Worm (Caenorhabditis elegans) whole organism, midembryonic: ENCODE measurements around the gene grsp-2.

Experiments used
- T22C8.4 ChIP-seq: fragments of 200-800 bp; sonication (Bioruptor generic); IDR thresholded peaks from 2 replicates; pipeline ENCODE4 v1.3.6; 2022; ENCODE audit warnings: missing genetic modification characterization, missing compliant biosample characterization
- cog-1 ChIP-seq: sonication (generic microtip); optimal IDR thresholded peaks from 2 replicates; lab custom pipeline; 2016; ENCODE audit warnings: missing genetic modification characterization, missing compliant biosample characterization
- flt-1 ChIP-seq: fragments of 200-800 bp; sonication (Bioruptor generic); IDR thresholded peaks from 2 replicates; pipeline ENCODE4 v1.3.6; 2022; ENCODE audit warnings: missing genetic modification characterization, missing compliant biosample characterization
- klf-2 ChIP-seq: fragments of 200-800 bp; sonication (Bioruptor generic); conservative IDR thresholded peaks from 2 replicates; pipeline ENCODE4 v1.3.6; 2022; ENCODE audit warnings: missing genetic modification reagents, missing genetic modification characterization, missing compliant biosample characterization
- med-1 ChIP-seq: sonication (generic microtip); optimal IDR thresholded peaks from 2 replicates; lab custom pipeline; 2017; ENCODE audit warnings: missing genetic modification characterization, mild to moderate bottlenecking, missing compliant biosample characterization, antibody characterized with exemption, missing genetic modification reagents; ENCODE audit not compliant: insufficient read depth
- ref-1 ChIP-seq: fragments of 200-800 bp; sonication (Bioruptor generic); conservative IDR thresholded peaks from 2 replicates; pipeline ENCODE4 v1.3.6; 2022; ENCODE audit warnings: missing genetic modification reagents, missing genetic modification characterization, missing compliant biosample characterization
- tab-1 ChIP-seq: fragments of 200-800 bp; sonication (Bioruptor generic); IDR thresholded peaks from 2 replicates; pipeline ENCODE4 v1.3.6; 2022; ENCODE audit warnings: missing genetic modification characterization, missing compliant biosample characterization
- ztf-23 ChIP-seq: fragments of 200-800 bp; sonication (Bioruptor generic); IDR thresholded peaks from 2 replicates; pipeline ENCODE4 v1.3.6; 2022; ENCODE audit warnings: missing genetic modification reagents, missing genetic modification characterization, missing compliant biosample characterization
- ztf-29 ChIP-seq: fragments of 200-800 bp; sonication (Bioruptor generic); IDR thresholded peaks from 2 replicates; pipeline ENCODE4 v1.3.6; 2022; ENCODE audit warnings: missing genetic modification reagents, missing genetic modification characterization, missing compliant biosample characterization

Gene grsp-2

ce11 chrIV:8845922-8846321 lies 29.8 kb downstream of the grsp-2 start:
- TF ChIP-seq ztf-29 (GFP tag; lab: Robert Waterston, UW) (no peak), tab-1 (no peak), klf-2 (GFP tag; lab: Robert Waterston, UW) (no peak), ref-1 (GFP tag; lab: Robert Waterston, UW) (no peak), T22C8.4 (GFP tag; lab: Robert Waterston, UW) (no peak), flt-1 (GFP tag; lab: Robert Waterston, UW) (no peak), cog-1 (no peak), med-1 (GFP tag; lab: Kevin White, UChicago) (no peak), ztf-23 (GFP tag; lab: Robert Waterston, UW) (no peak)

ce11 chrIV:8847918-8848317 lies 31.8 kb downstream of the grsp-2 start, which contains the start of gene col-118:
col-118 (plus strand) TSS chrIV:8848218.
- no peak for TF ChIP-seq flt-1 (GFP tag; lab: Robert Waterston, UW)
- no peak for TF ChIP-seq cog-1
- no peak for TF ChIP-seq ref-1 (GFP tag; lab: Robert Waterston, UW)
- no peak for TF ChIP-seq med-1 (GFP tag; lab: Kevin White, UChicago)
- TF ChIP-seq T22C8.4 (GFP tag; lab: Robert Waterston, UW) = no peak
- TF ChIP-seq tab-1 = no peak
- no peak for TF ChIP-seq ztf-29 (GFP tag; lab: Robert Waterston, UW)
- no peak for TF ChIP-seq ztf-23 (GFP tag; lab: Robert Waterston, UW)
- no peak for TF ChIP-seq klf-2 (GFP tag; lab: Robert Waterston, UW)

- TF ChIP-seq flt-1 (GFP tag; lab: Robert Waterston, UW) = no peak
- TF ChIP-seq klf-2 (GFP tag; lab: Robert Waterston, UW) = no peak
- TF ChIP-seq T22C8.4 (GFP tag; lab: Robert Waterston, UW) = no peak
- no peak for TF ChIP-seq cog-1
- TF ChIP-seq tab-1 = no peak
- TF ChIP-seq med-1 (GFP tag; lab: Kevin White, UChicago) = no peak
- TF ChIP-seq ref-1 (GFP tag; lab: Robert Waterston, UW) = no peak
- no peak for TF ChIP-seq ztf-23 (GFP tag; lab: Robert Waterston, UW)
- TF ChIP-seq ztf-29 (GFP tag; lab: Robert Waterston, UW) = no peak
Measured at ce11 chrIV:8848983-8849382, 32.9 kb downstream of the grsp-2 start.

- TF ChIP-seq tab-1 = no peak
Measured at ce11 chrIV:8850807-8851206, 34.7 kb downstream of the grsp-2 start.

- TF ChIP-seq tab-1 (no peak), klf-2 (GFP tag; lab: Robert Waterston, UW) (no peak), med-1 (GFP tag; lab: Kevin White, UChicago) (no peak), ztf-23 (GFP tag; lab: Robert Waterston, UW) (no peak), ref-1 (GFP tag; lab: Robert Waterston, UW) (no peak), cog-1 (no peak), T22C8.4 (GFP tag; lab: Robert Waterston, UW) (no peak), ztf-29 (GFP tag; lab: Robert Waterston, UW) (no peak)
Measured at ce11 chrIV:8852194-8852593, 36.1 kb downstream of the grsp-2 start, which contains the start of gene alp-1. alp-1 (plus strand) TSS chrIV:8852494.

ce11 chrIV:8853301-8853700 lies 37.2 kb downstream of the grsp-2 start:
- TF ChIP-seq flt-1 (GFP tag; lab: Robert Waterston, UW) = no peak
- no peak for TF ChIP-seq ref-1 (GFP tag; lab: Robert Waterston, UW)
- TF ChIP-seq T22C8.4 (GFP tag; lab: Robert Waterston, UW) = no peak
- no peak for TF ChIP-seq ztf-23 (GFP tag; lab: Robert Waterston, UW)
- TF ChIP-seq med-1 (GFP tag; lab: Kevin White, UChicago) = no peak
- no peak for TF ChIP-seq tab-1
- TF ChIP-seq cog-1 = no peak
- TF ChIP-seq ztf-29 (GFP tag; lab: Robert Waterston, UW) = no peak

ce11 chrIV:8855963-8856362 lies 39.8 kb downstream of the grsp-2 start, which contains the start of gene T11B7.5:
T11B7.5 (minus strand) TSS chrIV:8856063.
- TF ChIP-seq flt-1 (GFP tag; lab: Robert Waterston, UW) = no peak
- TF ChIP-seq cog-1 = no peak
- TF ChIP-seq ref-1 (GFP tag; lab: Robert Waterston, UW) = no peak
- no peak for TF ChIP-seq med-1 (GFP tag; lab: Kevin White, UChicago)
- no peak for TF ChIP-seq ztf-23 (GFP tag; lab: Robert Waterston, UW)

- TF ChIP-seq tab-1 (no peak), ref-1 (GFP tag; lab: Robert Waterston, UW) (no peak)
Measured at ce11 chrIV:8864672-8865071, 48.5 kb downstream of the grsp-2 start.

- no peak for TF ChIP-seq ztf-29 (GFP tag; lab: Robert Waterston, UW)
- TF ChIP-seq T22C8.4 (GFP tag; lab: Robert Waterston, UW) = no peak
- TF ChIP-seq klf-2 (GFP tag; lab: Robert Waterston, UW) = no peak
- TF ChIP-seq ref-1 (GFP tag; lab: Robert Waterston, UW) = no peak
- TF ChIP-seq med-1 (GFP tag; lab: Kevin White, UChicago) = no peak
- no peak for TF ChIP-seq flt-1 (GFP tag; lab: Robert Waterston, UW)
- no peak for TF ChIP-seq cog-1
- TF ChIP-seq ztf-23 (GFP tag; lab: Robert Waterston, UW) = no peak
- no peak for TF ChIP-seq tab-1
Measured at ce11 chrIV:8865343-8865742, 49.2 kb downstream of the grsp-2 start, which contains the start of gene C09G9.1. C09G9.1 (minus strand) TSS chrIV:8865485.

- TF ChIP-seq klf-2 (GFP tag; lab: Robert Waterston, UW) = no peak
- TF ChIP-seq ref-1 (GFP tag; lab: Robert Waterston, UW) = no peak
- no peak for TF ChIP-seq ztf-23 (GFP tag; lab: Robert Waterston, UW)
- TF ChIP-seq flt-1 (GFP tag; lab: Robert Waterston, UW) = no peak
- TF ChIP-seq tab-1 = no peak
- TF ChIP-seq med-1 (GFP tag; lab: Kevin White, UChicago) = no peak
- TF ChIP-seq cog-1 = no peak
- TF ChIP-seq ztf-29 (GFP tag; lab: Robert Waterston, UW) = no peak
- no peak for TF ChIP-seq T22C8.4 (GFP tag; lab: Robert Waterston, UW)
Measured at ce11 chrIV:8866092-8866491, 50.0 kb downstream of the grsp-2 start.
